Worm (Caenorhabditis elegans): ENCODE data around the gene tofu-6.

ce11 chrII:5433069-5433468 lies 12.0 kb downstream of the tofu-6 start, which contains the start of gene srx-114:
- TF ChIP-seq nhr-90 (tag; optimal IDR thresholded peaks at IDR 0.05), result no peak
- no peak for TF ChIP-seq ama-1 (optimal IDR thresholded peaks at IDR 0.05)
- TF ChIP-seq ama-1 (GFP tag; optimal IDR thresholded peaks at IDR 0.05), result no peak
- TF ChIP-seq xnd-1 (tag; optimal IDR thresholded peaks at IDR 0.05), result no peak

Data from whole organism, young adult.